Fruit fly (Drosophila melanogaster) whole organism: ENCODE results near the gene PIG-P.
A peak's percentile ranks its signal among the peaks of the same experiment; 100 is the strongest.

Source experiments
- CG8478 ChIP-seq: fragments of >200 bp; optimal IDR thresholded peaks from 2 replicates; lab custom pipeline; 2018; ENCODE audit warnings: inconsistent platforms
- Dll ChIP-seq: fragments of >200 bp; optimal IDR thresholded peaks from 2 replicates; lab custom pipeline; 2017
- EcR ChIP-seq, 2 experiments: fragments of >200 bp; optimal IDR thresholded peaks; 2 replicates each; lab custom pipeline; 2017; ENCODE audit warnings: missing biosample characterization in 2 of 2, missing genetic modification characterization in 2 of 2, missing genetic modification reagents in 2 of 2
- pan ChIP-seq: fragments of >200 bp; optimal IDR thresholded peaks from 2 replicates; lab custom pipeline; 2017
- psq ChIP-seq: fragments of >200 bp; optimal IDR thresholded peaks from 2 replicates; lab custom pipeline; 2017
- usp ChIP-seq: fragments of >200 bp; optimal IDR thresholded peaks from 2 replicates; lab custom pipeline; 2017; ENCODE audit warnings: missing biosample characterization, missing genetic modification characterization, mixed read lengths

dm6 chr3R:26008892-26009539 is 49.0 kb downstream of the PIG-P start:
- TF ChIP-seq usp (GFP tag; lab: Kevin White, UChicago) (no peak), pan (lab: Kevin White, UChicago) (no peak), CG8478 (no peak), EcR (GFP tag; optimal IDR thresholded peaks at IDR 0.05; lab: Kevin White, UChicago) (peak in 1 of 2 experiments; percentile 37), psq (lab: Kevin White, UChicago) (no peak), Dll (lab: Kevin White, UChicago) (no peak)
